Fruit fly (Drosophila melanogaster): ENCODE results near the gene CG32772.

The CG32772 gene

dm6 chrX:4875370-4875769 is 33.5 kb upstream of the CG32772 start, which contains the start of gene boil:
TSS of gene boil (plus strand) at chrX:4875670.
- no peak for TF ChIP-seq rgr (GFP tag; optimal IDR thresholded peaks at IDR 0.05)
- no peak for TF ChIP-seq Dfd (GFP tag; optimal IDR thresholded peaks at IDR 0.05)
- no peak for TF ChIP-seq GATAd (GFP tag; optimal IDR thresholded peaks at IDR 0.05)
- TF ChIP-seq OdsH (GFP tag; optimal IDR thresholded peaks at IDR 0.05): no peak
- TF ChIP-seq dl (GFP tag; optimal IDR thresholded peaks at IDR 0.05; ENCODE audit: insufficient read depth in 1 of 2, partially characterized antibody in 2 of 2): no peak
- TF ChIP-seq Hr83 (GFP tag; optimal IDR thresholded peaks at IDR 0.05; ENCODE audit: poor library complexity, severe bottlenecking): no peak
- TF ChIP-seq brk (GFP tag; optimal IDR thresholded peaks at IDR 0.05): no peak
- no peak for TF ChIP-seq br (GFP tag; optimal IDR thresholded peaks at IDR 0.05)
- no peak for TF ChIP-seq dsf (GFP tag; optimal IDR thresholded peaks at IDR 0.05; ENCODE audit: borderline replicate concordance)
- TF ChIP-seq sv (GFP tag; optimal IDR thresholded peaks at IDR 0.05): no peak

- TF ChIP-seq CG32264 (GFP tag; optimal IDR thresholded peaks at IDR 0.05): no peak
- TF ChIP-seq Vsx2 (GFP tag; optimal IDR thresholded peaks at IDR 0.05; ENCODE audit: partially characterized antibody): no peak
- no peak for TF ChIP-seq sv (GFP tag; optimal IDR thresholded peaks at IDR 0.05)
- TF ChIP-seq Rel (GFP tag; optimal IDR thresholded peaks at IDR 0.05): no peak
- TF ChIP-seq Rel (tag; optimal IDR thresholded peaks at IDR 0.05): no peak
- TF ChIP-seq N (GFP tag; optimal IDR thresholded peaks at IDR 0.05): no peak
- no peak for TF ChIP-seq dmrt93B (GFP tag; optimal IDR thresholded peaks at IDR 0.05)
- TF ChIP-seq Dfd (GFP tag; optimal IDR thresholded peaks at IDR 0.05): no peak
- TF ChIP-seq Hnf4 (GFP tag; optimal IDR thresholded peaks at IDR 0.05): no peak
- no peak for TF ChIP-seq h (GFP tag; optimal IDR thresholded peaks at IDR 0.05)
- TF ChIP-seq dsf (GFP tag; optimal IDR thresholded peaks at IDR 0.05; ENCODE audit: borderline replicate concordance): no peak
Observed at dm6 chrX:4885875-4886274, 23.0 kb upstream of the CG32772 start.

dm6 chrX:4894596-4894995 is 14.3 kb upstream of the CG32772 start:
- TF ChIP-seq Dfd (GFP tag; optimal IDR thresholded peaks at IDR 0.05) (peak; percentile 78), GATAd (GFP tag; optimal IDR thresholded peaks at IDR 0.05) (no peak)

dm6 chrX:4896892-4897291 is 12.0 kb upstream of the CG32772 start:
- TF ChIP-seq Hr78 (GFP tag; optimal IDR thresholded peaks at IDR 0.05) (no peak), pan (optimal IDR thresholded peaks at IDR 0.05) (peak; percentile 8)

- TF ChIP-seq rgr (GFP tag; optimal IDR thresholded peaks at IDR 0.05): peak; percentile 61
- TF ChIP-seq dmrt93B (GFP tag; optimal IDR thresholded peaks at IDR 0.05): peak; percentile 67
- TF ChIP-seq Abd-B (GFP tag; optimal IDR thresholded peaks at IDR 0.05): no peak
- TF ChIP-seq N (GFP tag; optimal IDR thresholded peaks at IDR 0.05): no peak
- peak; percentile 28 for TF ChIP-seq Hnf4 (GFP tag; optimal IDR thresholded peaks at IDR 0.05)
- TF ChIP-seq Dfd (GFP tag; optimal IDR thresholded peaks at IDR 0.05): no peak
- no peak for TF ChIP-seq Mio (GFP tag; optimal IDR thresholded peaks at IDR 0.05)
- TF ChIP-seq Jra (GFP tag; optimal IDR thresholded peaks at IDR 0.05): no peak
- TF ChIP-seq OdsH (GFP tag; optimal IDR thresholded peaks at IDR 0.05): peak; percentile 47
- peak; percentile 81 for TF ChIP-seq Sp1 (GFP tag; optimal IDR thresholded peaks at IDR 0.05)
- TF ChIP-seq pan (optimal IDR thresholded peaks at IDR 0.05): no peak
- TF ChIP-seq woc (GFP tag; optimal IDR thresholded peaks at IDR 0.05): no peak
- TF ChIP-seq CrebA (GFP tag; optimal IDR thresholded peaks at IDR 0.05; ENCODE audit: borderline replicate concordance): peak; percentile 30
- no peak for TF ChIP-seq lola (GFP tag; optimal IDR thresholded peaks at IDR 0.05)
- TF ChIP-seq dsf (GFP tag; optimal IDR thresholded peaks at IDR 0.05; ENCODE audit: borderline replicate concordance): no peak
- no peak for TF ChIP-seq Rel (GFP tag; optimal IDR thresholded peaks at IDR 0.05)
- TF ChIP-seq Rel (tag; optimal IDR thresholded peaks at IDR 0.05): peak; percentile 28
- no peak for TF ChIP-seq br (GFP tag; optimal IDR thresholded peaks at IDR 0.05)
- TF ChIP-seq CG9705 (GFP tag; optimal IDR thresholded peaks at IDR 0.05): no peak
- TF ChIP-seq jim (GFP tag; optimal IDR thresholded peaks at IDR 0.05): no peak
- peak; percentile 82 for TF ChIP-seq fru (GFP tag; optimal IDR thresholded peaks at IDR 0.05)
- TF ChIP-seq foxo (GFP tag; optimal IDR thresholded peaks at IDR 0.05): peak in 1 of 2 experiments; percentile 91
- no peak for TF ChIP-seq usp (GFP tag; optimal IDR thresholded peaks at IDR 0.05)
- no peak for TF ChIP-seq brk (GFP tag; optimal IDR thresholded peaks at IDR 0.05)
- peak; percentile 31 for TF ChIP-seq ey (GFP tag; optimal IDR thresholded peaks at IDR 0.05)
- TF ChIP-seq tai (GFP tag; optimal IDR thresholded peaks at IDR 0.05): peak; percentile 81
- TF ChIP-seq Hr78 (GFP tag; optimal IDR thresholded peaks at IDR 0.05): no peak
- no peak for TF ChIP-seq Hr83 (GFP tag; optimal IDR thresholded peaks at IDR 0.05; ENCODE audit: poor library complexity, severe bottlenecking)
- peak; percentile 56 for TF ChIP-seq psq (GFP tag; optimal IDR thresholded peaks at IDR 0.05)
- TF ChIP-seq sage (GFP tag; optimal IDR thresholded peaks at IDR 0.05): no peak
- TF ChIP-seq sv (GFP tag; optimal IDR thresholded peaks at IDR 0.05): no peak
- TF ChIP-seq HLH106 (tag; optimal IDR thresholded peaks at IDR 0.05): peak; percentile 84
- no peak for TF ChIP-seq Myc (optimal IDR thresholded peaks at IDR 0.05)
- TF ChIP-seq h (GFP tag; optimal IDR thresholded peaks at IDR 0.05): peak; percentile 47
- TF ChIP-seq Vsx2 (GFP tag; optimal IDR thresholded peaks at IDR 0.05; ENCODE audit: partially characterized antibody): no peak
Observed at dm6 chrX:4906573-4906972, 2.3 kb upstream of the CG32772 start, which contains the start of gene CG6927. TSS of gene CG6927 (plus strand) at chrX:4906900.

Measured in whole organism, wandering third instar larva.